Fruit fly (Drosophila melanogaster) whole organism, embryonic: Measurements from ENCODE around the gene Lamtor4.

Experiments
- BEAF-32 ChIP-seq: fragments of 200-800 bp; sonication (Bioruptor generic); optimal IDR thresholded peaks from 3 replicates; lab custom pipeline; 2017; ENCODE audit warnings: missing biosample characterization, missing genetic modification characterization, mild to moderate bottlenecking, moderate library complexity, missing genetic modification reagents
- Bdp1 ChIP-seq: fragments of 200-800 bp; sonication (Bioruptor generic); optimal IDR thresholded peaks from 3 replicates; lab custom pipeline; 2016; ENCODE audit warnings: missing biosample characterization, missing genetic modification characterization
- CG10209 ChIP-seq: fragments of 200-800 bp; sonication (Bioruptor generic); optimal IDR thresholded peaks from 3 replicates; lab custom pipeline; 2017; ENCODE audit warnings: missing biosample characterization, mild to moderate bottlenecking, missing genetic modification characterization, missing genetic modification reagents
- CG1024 ChIP-seq: fragments of 200-800 bp; sonication (Bioruptor generic); IDR thresholded peaks from 2 replicates; pipeline ENCODE4 v1.3.6; 2022; ENCODE audit warnings: missing biosample characterization, missing genetic modification characterization
- CG10267 ChIP-seq: fragments of 200-800 bp; sonication (Bioruptor generic); optimal IDR thresholded peaks from 2 replicates; lab custom pipeline; 2018; ENCODE audit warnings: missing biosample characterization, mild to moderate bottlenecking, missing genetic modification characterization, moderate library complexity
- CG10959 ChIP-seq: fragments of 200-800 bp; sonication (Bioruptor generic); IDR thresholded peaks from 2 replicates; pipeline ENCODE4 v1.3.6; 2022; ENCODE audit warnings: missing biosample characterization, missing genetic modification characterization
- CG11456 ChIP-seq: fragments of 200-800 bp; sonication (Bioruptor generic); IDR thresholded peaks from 3 replicates; pipeline ENCODE4 v1.3.6; 2022; ENCODE audit warnings: missing biosample characterization, missing genetic modification characterization
- CG11696 ChIP-seq: fragments of 200-800 bp; sonication (Bioruptor generic); IDR thresholded peaks from 2 replicates; pipeline ENCODE4 v1.3.6; 2022; ENCODE audit warnings: missing biosample characterization, missing genetic modification characterization
- CG12236 ChIP-seq: fragments of 200-800 bp; sonication (Bioruptor generic); optimal IDR thresholded peaks from 2 replicates; lab custom pipeline; 2016; ENCODE audit warnings: missing biosample characterization, missing genetic modification characterization
- CG13775 ChIP-seq: fragments of 200-800 bp; sonication (Bioruptor generic); optimal IDR thresholded peaks from 3 replicates; lab custom pipeline; 2017; ENCODE audit warnings: missing biosample characterization, mild to moderate bottlenecking, missing genetic modification characterization
- CG1602 ChIP-seq: fragments of 200-800 bp; sonication (Bioruptor generic); optimal IDR thresholded peaks from 3 replicates; lab custom pipeline; 2016; ENCODE audit warnings: missing biosample characterization, missing genetic modification characterization
- CG18011 ChIP-seq: fragments of 200-800 bp; sonication (Bioruptor generic); optimal IDR thresholded peaks from 2 replicates; lab custom pipeline; 2017; ENCODE audit warnings: missing biosample characterization, missing genetic modification characterization, mild to moderate bottlenecking, moderate library complexity, missing genotype
- CG2199 ChIP-seq: fragments of 200-800 bp; sonication (Bioruptor generic); IDR thresholded peaks from 3 replicates; pipeline ENCODE4 v1.3.6; 2022; ENCODE audit warnings: missing biosample characterization, missing genetic modification characterization
- CG30431 ChIP-seq: fragments of 200-800 bp; sonication (Bioruptor generic); optimal IDR thresholded peaks from 2 replicates; lab custom pipeline; 2017; ENCODE audit warnings: missing biosample characterization, missing genetic modification characterization
- CG32772 ChIP-seq: fragments of 200-800 bp; sonication (Bioruptor generic); IDR thresholded peaks from 2 replicates; pipeline ENCODE4 v1.3.6; 2022; ENCODE audit warnings: missing biosample characterization, missing genetic modification characterization
- CG4617 ChIP-seq: fragments of 200-800 bp; sonication (Bioruptor generic); optimal IDR thresholded peaks from 3 replicates; lab custom pipeline; 2016; ENCODE audit warnings: missing biosample characterization, missing genetic modification characterization, borderline replicate concordance
- CG6683 ChIP-seq: fragments of 200-800 bp; sonication (Bioruptor generic); optimal IDR thresholded peaks from 2 replicates; lab custom pipeline; 2017; ENCODE audit warnings: missing biosample characterization, mild to moderate bottlenecking, missing genetic modification characterization, missing genetic modification reagents
- CG7357 ChIP-seq: fragments of 200-800 bp; sonication (Bioruptor generic); IDR thresholded peaks from 3 replicates; pipeline ENCODE4 v1.3.6; 2022; ENCODE audit warnings: missing biosample characterization, missing genetic modification characterization
- CG8290 ChIP-seq, 3 experiments: fragments of 200-800 bp; sonication (Bioruptor generic); optimal IDR thresholded peaks; 2 replicates each; lab custom pipeline; 2016 to 2019; ENCODE audit warnings: missing biosample characterization in 3 of 3, missing genetic modification characterization in 3 of 3, mild to moderate bottlenecking in 2 of 3, moderate library complexity in 1 of 3
- Dad ChIP-seq: fragments of 200-800 bp; sonication (Bioruptor generic); optimal IDR thresholded peaks from 3 replicates; lab custom pipeline; 2016; ENCODE audit warnings: missing biosample characterization, missing genetic modification characterization
- Dip2 ChIP-seq: fragments of 200-800 bp; sonication (Bioruptor generic); IDR thresholded peaks from 2 replicates; pipeline ENCODE4 v1.3.6; 2022; ENCODE audit warnings: missing biosample characterization, missing genetic modification characterization
- Elba2 ChIP-seq: fragments of 200-800 bp; sonication (Bioruptor generic); optimal IDR thresholded peaks from 3 replicates; lab custom pipeline; 2016; ENCODE audit warnings: missing biosample characterization, missing genetic modification characterization
- Ets97D ChIP-seq: fragments of 200-800 bp; sonication (Bioruptor generic); optimal IDR thresholded peaks from 3 replicates; lab custom pipeline; 2016; ENCODE audit warnings: missing biosample characterization, missing genetic modification characterization
- H15 ChIP-seq: fragments of 200-800 bp; sonication (Bioruptor generic); IDR thresholded peaks from 3 replicates; pipeline ENCODE4 v1.3.6; 2022; ENCODE audit warnings: missing biosample characterization, missing genetic modification characterization
- HLH54F ChIP-seq: fragments of 200-800 bp; sonication (Bioruptor generic); optimal IDR thresholded peaks from 3 replicates; lab custom pipeline; 2016; ENCODE audit warnings: missing biosample characterization, missing genetic modification characterization
- Hand ChIP-seq: fragments of 200-800 bp; sonication (Bioruptor generic); optimal IDR thresholded peaks from 2 replicates; lab custom pipeline; 2017; ENCODE audit warnings: mild to moderate bottlenecking, missing biosample characterization, missing genetic modification reagents, missing genetic modification characterization
- Hr78 ChIP-seq, 2 experiments: fragments of 200-800 bp in 1 of 2; fragments of >200 bp in 1 of 2; sonication (Bioruptor generic) in 1 of 2; optimal IDR thresholded peaks; 2 replicates each; lab custom pipeline; 2017 to 2019; ENCODE audit warnings: missing biosample characterization in 2 of 2, missing genetic modification characterization in 2 of 2, mild to moderate bottlenecking in 1 of 2, moderate library complexity in 1 of 2
- Hsf ChIP-seq: fragments of 200-800 bp; sonication (Bioruptor generic); optimal IDR thresholded peaks from 3 replicates; lab custom pipeline; 2016; ENCODE audit warnings: missing biosample characterization, missing genetic modification characterization
- Kr ChIP-seq: fragments of 200-800 bp; sonication (Bioruptor generic); optimal IDR thresholded peaks from 2 replicates; lab custom pipeline; 2017; ENCODE audit warnings: missing biosample characterization, mild to moderate bottlenecking, missing genetic modification characterization
- Meics ChIP-seq: fragments of 200-800 bp; sonication (Bioruptor generic); optimal IDR thresholded peaks from 2 replicates; lab custom pipeline; 2017; ENCODE audit warnings: missing biosample characterization, mild to moderate bottlenecking, missing genetic modification characterization
- Mrtf ChIP-seq: fragments of 200-800 bp; sonication (Bioruptor generic); IDR thresholded peaks from 3 replicates; pipeline ENCODE4 v1.3.6; 2022; ENCODE audit warnings: missing biosample characterization, missing genetic modification characterization
- Oaz ChIP-seq: fragments of 200-800 bp; sonication (Bioruptor generic); IDR thresholded peaks from 2 replicates; pipeline ENCODE4 v1.3.6; 2022; ENCODE audit warnings: missing biosample characterization, missing genetic modification characterization
- Taf1 ChIP-seq: fragments of 200-800 bp; sonication (Bioruptor generic); IDR thresholded peaks from 2 replicates; pipeline ENCODE4 v1.3.6; 2022; ENCODE audit warnings: missing biosample characterization, missing genetic modification characterization
- Tbp ChIP-seq: fragments of >200 bp; optimal IDR thresholded peaks from 2 replicates; lab custom pipeline; 2018; ENCODE audit warnings: missing biosample characterization, missing genetic modification characterization
- chif ChIP-seq, 2 experiments: fragments of 200-800 bp; sonication (Bioruptor generic); optimal IDR thresholded peaks; 3 replicates each; lab custom pipeline; 2016; ENCODE audit warnings: missing biosample characterization in 2 of 2, missing genetic modification characterization in 2 of 2
- crc ChIP-seq: fragments of 200-800 bp; sonication (Bioruptor generic); optimal IDR thresholded peaks from 2 replicates; lab custom pipeline; 2016; ENCODE audit warnings: missing biosample characterization, missing genetic modification characterization
- dimm ChIP-seq: fragments of 200-800 bp; sonication (Bioruptor generic); IDR thresholded peaks from 2 replicates; pipeline ENCODE4 v1.3.6; 2022; ENCODE audit warnings: missing biosample characterization, missing genetic modification characterization
- disco-r ChIP-seq: fragments of 200-800 bp; sonication (Bioruptor generic); optimal IDR thresholded peaks from 2 replicates; lab custom pipeline; 2016; ENCODE audit warnings: missing biosample characterization, missing genetic modification characterization
- dpn ChIP-seq, 2 experiments: fragments of 200-800 bp; sonication (Bioruptor generic); optimal IDR thresholded peaks; 3 replicates each; lab custom pipeline; 2016; ENCODE audit warnings: missing biosample characterization in 2 of 2, missing genetic modification characterization in 2 of 2
- en ChIP-seq: fragments of 200-800 bp; sonication (Bioruptor generic); optimal IDR thresholded peaks from 2 replicates; lab custom pipeline; 2016; ENCODE audit warnings: missing biosample characterization, missing genetic modification characterization
- exex ChIP-seq: fragments of 200-800 bp; sonication (Bioruptor generic); optimal IDR thresholded peaks from 4 replicates; lab custom pipeline; 2018; ENCODE audit warnings: missing biosample characterization, mild to moderate bottlenecking, missing genetic modification characterization, moderate library complexity
- fd102C ChIP-seq: fragments of 200-800 bp; sonication (Bioruptor generic); optimal IDR thresholded peaks from 2 replicates; lab custom pipeline; 2018; ENCODE audit warnings: missing biosample characterization, mild to moderate bottlenecking, missing genetic modification characterization, moderate library complexity
- fu2 ChIP-seq: fragments of 200-800 bp; sonication (Bioruptor generic); optimal IDR thresholded peaks from 2 replicates; lab custom pipeline; 2016; ENCODE audit warnings: missing biosample characterization, missing genetic modification characterization
- grn ChIP-seq: fragments of 200-800 bp; sonication (Bioruptor generic); optimal IDR thresholded peaks from 3 replicates; lab custom pipeline; 2017; ENCODE audit warnings: missing biosample characterization, missing genetic modification characterization
- gro ChIP-seq: fragments of 200-800 bp; sonication (Bioruptor generic); optimal IDR thresholded peaks from 2 replicates; lab custom pipeline; 2016; ENCODE audit warnings: missing biosample characterization, missing genetic modification characterization
- ham ChIP-seq: fragments of 200-800 bp; sonication (Bioruptor generic); IDR thresholded peaks from 2 replicates; pipeline ENCODE4 v1.3.6; 2022; ENCODE audit warnings: missing biosample characterization, missing genetic modification characterization
- hbn ChIP-seq: fragments of 200-800 bp; sonication (Bioruptor generic); IDR thresholded peaks from 2 replicates; pipeline ENCODE4 v1.3.6; 2022; ENCODE audit warnings: missing biosample characterization, missing genetic modification characterization; ENCODE audit not compliant: partially characterized antibody
- luna ChIP-seq: fragments of 200-800 bp; sonication (Bioruptor generic); optimal IDR thresholded peaks from 2 replicates; lab custom pipeline; 2016; ENCODE audit warnings: missing biosample characterization, missing genetic modification characterization
- rib ChIP-seq: fragments of 200-800 bp; sonication (Bioruptor generic); IDR thresholded peaks from 2 replicates; pipeline ENCODE4 v1.3.6; 2022; ENCODE audit warnings: missing biosample characterization, missing genetic modification characterization
- sens ChIP-seq: fragments of 200-800 bp; sonication (Bioruptor generic); peaks from one replicate; lab custom pipeline; 2016; ENCODE audit warnings: missing biosample characterization, missing genetic modification characterization
- tx ChIP-seq: fragments of 200-800 bp; sonication (Bioruptor generic); optimal IDR thresholded peaks from 2 replicates; lab custom pipeline; 2016; ENCODE audit warnings: missing biosample characterization, missing genetic modification characterization
- zf30C ChIP-seq: fragments of 200-800 bp; sonication (Bioruptor generic); optimal IDR thresholded peaks from 3 replicates; lab custom pipeline; 2018; ENCODE audit warnings: missing biosample characterization, mild to moderate bottlenecking, missing genetic modification characterization

The Lamtor4 gene

dm6 chr3L:3892154-3892624 is 4.5 kb upstream of the Lamtor4 start, which contains the start of gene Fie (continued):
- TF ChIP-seq CG13775 (peak; percentile 60), hbn (GFP tag; lab: Robert Waterston, UW) (no peak), Dad (GFP tag; lab: Kevin White, UChicago) (no peak), Hsf (GFP tag; lab: Kevin White, UChicago) (peak; percentile 64), Dip2 (GFP tag; lab: Robert Waterston, UW) (no peak), BEAF-32 (GFP tag; lab: Kevin White, UChicago) (no peak), CG12236 (no peak), chif (GFP tag; optimal IDR thresholded peaks at IDR 0.05; lab: Kevin White, UChicago) (no peak), gro (GFP tag; lab: Kevin White, UChicago) (no peak), CG6683 (no peak), CG18011 (GFP tag; lab: Kevin White, UChicago) (peak; percentile 30), ham (no peak), CG32772 (GFP tag; lab: Robert Waterston, UW) (no peak), Taf1 (GFP tag; lab: Robert Waterston, UW) (no peak), CG10959 (GFP tag; lab: Robert Waterston, UW) (no peak), dpn (GFP tag; optimal IDR thresholded peaks at IDR 0.05; lab: Kevin White, UChicago) (peak; percentile 31 to 50), fd102C (GFP tag; lab: Kevin White, UChicago) (no peak), Kr (GFP tag; lab: Kevin White, UChicago) (no peak), CG1024 (GFP tag; lab: Robert Waterston, UW) (no peak), CG30431 (GFP tag; lab: Kevin White, UChicago) (no peak), grn (peak; percentile 31), luna (GFP tag; lab: Kevin White, UChicago) (no peak), CG10267 (peak; percentile 41), Meics (GFP tag; lab: Kevin White, UChicago) (peak; percentile 83), Ets97D (GFP tag; lab: Kevin White, UChicago) (peak; percentile 32), en (GFP tag; lab: Kevin White, UChicago) (no peak), rib (GFP tag; lab: Robert Waterston, UW) (no peak), sens (peak; percentile 85), zf30C (GFP tag; lab: Kevin White, UChicago) (no peak), tx (GFP tag; lab: Kevin White, UChicago) (peak; percentile 3), fu2 (no peak), Hand (peak; percentile 84), exex (peak; percentile 9), CG2199 (GFP tag; lab: Robert Waterston, UW) (no peak), Mrtf (GFP tag; lab: Robert Waterston, UW) (peak; percentile 18; the same call in 1 of the 3 replicates), CG11696 (no peak), dimm (GFP tag; lab: Robert Waterston, UW) (no peak), CG10209 (peak; percentile 67), CG1602 (GFP tag; lab: Kevin White, UChicago) (peak; percentile 34), HLH54F (GFP tag; lab: Kevin White, UChicago) (peak; percentile 60), Elba2 (GFP tag; lab: Kevin White, UChicago) (no peak), H15 (no peak), CG7357 (0 out of 3 replicates have a peak, but pooled peaks have one; percentile 48), crc (GFP tag; lab: Kevin White, UChicago) (no peak), Bdp1 (GFP tag; lab: Kevin White, UChicago) (peak; percentile 46), disco-r (GFP tag; lab: Kevin White, UChicago) (no peak), Tbp (GFP tag; lab: Kevin White, UChicago) (no peak), CG4617 (GFP tag; lab: Kevin White, UChicago) (no peak), CG11456 (no peak), CG8290 (GFP tag; optimal IDR thresholded peaks at IDR 0.05; lab: Kevin White, UChicago) (no peak), CG8290 (tag; optimal IDR thresholded peaks at IDR 0.05; lab: Kevin White, UChicago) (no peak), Hr78 (GFP tag; optimal IDR thresholded peaks at IDR 0.05; lab: Kevin White, UChicago) (no peak), Oaz (no peak)
